Fruit fly (Drosophila melanogaster) whole organism, wandering third instar larva: ENCODE measurements around the gene spn-B.

Experiments used
- Abd-B ChIP-seq: fragments of >200 bp; optimal IDR thresholded peaks from 2 replicates; lab custom pipeline; 2017; ENCODE audit warnings: missing biosample characterization, missing genetic modification characterization
- Dfd ChIP-seq: fragments of >200 bp; optimal IDR thresholded peaks from 2 replicates; lab custom pipeline; 2017; ENCODE audit warnings: missing biosample characterization, missing genetic modification characterization
- GATAd ChIP-seq: sonication (Bioruptor generic); optimal IDR thresholded peaks from 2 replicates; lab custom pipeline; 2016; ENCODE audit warnings: missing biosample characterization, missing genetic modification characterization
- Hr78 ChIP-seq: fragments of >200 bp; optimal IDR thresholded peaks from 2 replicates; lab custom pipeline; 2017; ENCODE audit warnings: missing biosample characterization, missing genetic modification characterization
- Mio ChIP-seq: sonication (Bioruptor generic); optimal IDR thresholded peaks from 2 replicates; lab custom pipeline; 2016; ENCODE audit warnings: missing biosample characterization, missing genetic modification characterization
- h ChIP-seq: fragments of 200-800 bp; sonication (Bioruptor generic); optimal IDR thresholded peaks from 3 replicates; lab custom pipeline; 2016; ENCODE audit warnings: missing biosample characterization, mild to moderate bottlenecking, missing genetic modification characterization
- pan ChIP-seq: fragments of >200 bp; optimal IDR thresholded peaks from 2 replicates; lab custom pipeline; 2017
- usp ChIP-seq: fragments of >200 bp; optimal IDR thresholded peaks from 2 replicates; lab custom pipeline; 2017; ENCODE audit warnings: missing biosample characterization, missing genetic modification characterization

- TF ChIP-seq Hr78 (GFP tag; lab: Kevin White, UChicago) (no peak), Abd-B (GFP tag; lab: Kevin White, UChicago) (no peak), pan (lab: Kevin White, UChicago) (no peak), usp (GFP tag; lab: Kevin White, UChicago) (no peak), h (GFP tag; lab: Kevin White, UChicago) (no peak), Mio (no peak), GATAd (GFP tag; lab: Kevin White, UChicago) (no peak), Dfd (GFP tag; lab: Kevin White, UChicago) (no peak)
These were observed 46.0 kb downstream of the spn-B start for dm6 chr3R:14373828-14374217.
